Fruit fly (Drosophila melanogaster): ENCODE measurements around the gene mira.

The mira gene

DNA sequence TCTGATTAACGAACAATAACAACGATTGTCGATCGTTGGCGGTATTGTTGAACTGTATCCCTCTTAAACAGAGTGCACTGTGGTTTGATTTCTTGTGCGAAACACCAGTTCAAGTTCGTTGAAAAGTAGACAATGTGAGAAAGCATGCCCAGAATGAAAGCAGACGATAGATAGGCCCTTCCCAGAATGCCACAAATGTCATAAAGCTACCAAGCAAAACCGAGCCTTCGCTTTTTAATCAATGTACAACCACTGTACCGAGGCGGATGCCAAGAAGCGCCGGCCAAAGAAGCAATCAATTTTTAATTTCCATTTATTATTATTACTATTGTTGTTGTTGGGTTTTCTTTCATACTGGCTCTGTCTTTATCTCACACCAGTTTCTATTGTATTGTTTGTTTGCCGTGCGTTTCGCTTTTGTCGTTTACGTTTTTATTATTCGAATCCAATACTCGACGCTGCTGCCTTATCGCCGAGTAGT lies 26.0 kb downstream of the mira start (continued):
- TF ChIP-seq CG9727 (GFP tag; optimal IDR thresholded peaks at IDR 0.05) (peak; percentile 62), Elba2 (GFP tag; optimal IDR thresholded peaks at IDR 0.05) (no peak), Meics (GFP tag; optimal IDR thresholded peaks at IDR 0.05) (peak; percentile 85), Usf (GFP tag; optimal IDR thresholded peaks at IDR 0.05) (peak; percentile 35), B-H1 (GFP tag; IDR thresholded peaks at IDR 0.05) (peak; percentile 72), CG2678 (tag; optimal IDR thresholded peaks at IDR 0.05) (peak; percentile 84), Hsf (GFP tag; optimal IDR thresholded peaks at IDR 0.05) (peak; percentile 87), CG3065 (GFP tag; optimal IDR thresholded peaks at IDR 0.05) (peak; percentile 55), Dip3 (GFP tag; optimal IDR thresholded peaks at IDR 0.05) (peak; percentile 51), CoRest (tag; optimal IDR thresholded peaks at IDR 0.05) (peak; percentile 78), CG17361 (GFP tag; IDR thresholded peaks at IDR 0.05) (peak; percentile 67), Lhr (GFP tag; optimal IDR thresholded peaks at IDR 0.05) (no peak), Dek (tag; optimal IDR thresholded peaks at IDR 0.05) (peak; percentile 74), CG9609 (GFP tag; optimal IDR thresholded peaks at IDR 0.05) (peak; percentile 80), HLH3B (GFP tag; IDR thresholded peaks at IDR 0.05) (peak; percentile 87), CG30020 (tag; optimal IDR thresholded peaks at IDR 0.05) (no peak), H2.0 (GFP tag; IDR thresholded peaks at IDR 0.05) (peak; percentile 91), CG15073 (GFP tag; optimal IDR thresholded peaks at IDR 0.05) (peak; percentile 16), CG7839 (tag; optimal IDR thresholded peaks at IDR 0.05) (peak; percentile 78), usp (GFP tag; optimal IDR thresholded peaks at IDR 0.05) (no peak), Hey (tag; optimal IDR thresholded peaks at IDR 0.05) (peak; percentile 17), salm (tag; optimal IDR thresholded peaks at IDR 0.05) (peak; percentile 70), Sox102F (GFP tag; optimal IDR thresholded peaks at IDR 0.05) (peak; percentile 90), CG10565 (GFP tag; optimal IDR thresholded peaks at IDR 0.05) (no peak), CG42726 (GFP tag; IDR thresholded peaks at IDR 0.05; ENCODE audit: partially characterized antibody) (no peak), CG9437 (GFP tag; optimal IDR thresholded peaks at IDR 0.05) (peak; percentile 69), gfzf (GFP tag; optimal IDR thresholded peaks at IDR 0.05) (no peak), zfh2 (GFP tag; optimal IDR thresholded peaks at IDR 0.05) (peak; percentile 82), CG8388 (GFP tag; optimal IDR thresholded peaks at IDR 0.05) (peak; percentile 73), Atf-2 (GFP tag; optimal IDR thresholded peaks at IDR 0.05) (peak; percentile 76), fd3F (GFP tag; optimal IDR thresholded peaks at IDR 0.05) (peak; percentile 79), CG18262 (tag; optimal IDR thresholded peaks at IDR 0.05) (peak; percentile 62), Tbp (GFP tag; optimal IDR thresholded peaks at IDR 0.05) (no peak), CG4360 (GFP tag; IDR thresholded peaks at IDR 0.05) (peak; percentile 66), wdn (GFP tag; IDR thresholded peaks at IDR 0.05) (peak; percentile 77), Atf3 (GFP tag; optimal IDR thresholded peaks at IDR 0.05) (peak; percentile 78), cad (GFP tag; optimal IDR thresholded peaks at IDR 0.05) (no peak), Nf-YC (tag; optimal IDR thresholded peaks at IDR 0.05) (no peak), grau (tag; optimal IDR thresholded peaks at IDR 0.05) (peak; percentile 86), CG17186 (GFP tag; optimal IDR thresholded peaks at IDR 0.05) (peak; percentile 57), CG17568 (GFP tag; optimal IDR thresholded peaks at IDR 0.05) (peak; percentile 77), Scr (GFP tag; IDR thresholded peaks at IDR 0.05; ENCODE audit: partially characterized antibody) (peak; percentile 38; the same call in 1 of the 2 replicates), CG1529 (GFP tag; optimal IDR thresholded peaks at IDR 0.05) (peak; percentile 75), CG11560 (tag; IDR thresholded peaks at IDR 0.05) (peak; percentile 60; the same call in 2 of the 3 replicates), CG12155 (GFP tag; optimal IDR thresholded peaks at IDR 0.05) (peak; percentile 82), maf-S (GFP tag; optimal IDR thresholded peaks at IDR 0.05) (peak; percentile 76), CG15514 (GFP tag; optimal IDR thresholded peaks at IDR 0.05) (peak; percentile 74), chif (GFP tag; optimal IDR thresholded peaks at IDR 0.05) (peak; percentile 77 to 86), lmd (GFP tag; IDR thresholded peaks at IDR 0.05) (peak; percentile 87), pho (GFP tag; optimal IDR thresholded peaks at IDR 0.05) (peak; percentile 73), CG13287 (GFP tag; IDR thresholded peaks at IDR 0.05; ENCODE audit: partially characterized antibody) (peak; percentile 28; the same call in 1 of the 2 replicates)
